Fruit fly (Drosophila melanogaster) whole organism, embryonic: Measurements from ENCODE around the gene Sgt1.

Source experiments
- CG12071 ChIP-seq: fragments of 200-800 bp; sonication (Bioruptor generic); optimal IDR thresholded peaks from 3 replicates; lab custom pipeline; 2018; ENCODE audit warnings: missing biosample characterization, mild to moderate bottlenecking, missing genetic modification characterization
- CG14667 ChIP-seq: fragments of 200-800 bp; sonication (Bioruptor generic); IDR thresholded peaks from 2 replicates; pipeline ENCODE4 v1.3.6; 2022; ENCODE audit warnings: missing biosample characterization, missing genetic modification characterization
- CG17328 ChIP-seq: fragments of 200-800 bp; sonication (Bioruptor generic); IDR thresholded peaks from 2 replicates; pipeline ENCODE4 v1.3.6; 2022; ENCODE audit warnings: missing biosample characterization, missing genetic modification characterization
- CG17385 ChIP-seq: fragments of 200-800 bp; sonication (Bioruptor generic); optimal IDR thresholded peaks from 3 replicates; lab custom pipeline; 2018; ENCODE audit warnings: missing biosample characterization, mild to moderate bottlenecking, missing genetic modification characterization
- CG17568 ChIP-seq: fragments of 200-800 bp; sonication (Bioruptor generic); optimal IDR thresholded peaks from 2 replicates; lab custom pipeline; 2018; ENCODE audit warnings: missing biosample characterization, mild to moderate bottlenecking, missing genetic modification characterization, moderate library complexity
- CG17612 ChIP-seq: fragments of 200-800 bp; sonication (Bioruptor generic); IDR thresholded peaks from 2 replicates; pipeline ENCODE4 v1.3.6; 2022; ENCODE audit warnings: missing biosample characterization, missing genetic modification characterization
- CG18011 ChIP-seq: fragments of 200-800 bp; sonication (Bioruptor generic); optimal IDR thresholded peaks from 2 replicates; lab custom pipeline; 2017; ENCODE audit warnings: missing biosample characterization, missing genetic modification characterization, mild to moderate bottlenecking, moderate library complexity, missing genotype
- CG18764 ChIP-seq: fragments of 200-800 bp; sonication (Bioruptor generic); optimal IDR thresholded peaks from 3 replicates; lab custom pipeline; 2016; ENCODE audit warnings: missing biosample characterization, missing genetic modification characterization
- CG2678 ChIP-seq: fragments of 200-800 bp; sonication (Bioruptor generic); optimal IDR thresholded peaks from 3 replicates; lab custom pipeline; 2019; ENCODE audit warnings: missing biosample characterization, mild to moderate bottlenecking, missing genetic modification characterization, moderate library complexity
- CG2889 ChIP-seq: fragments of 200-800 bp; sonication (Bioruptor generic); IDR thresholded peaks from 3 replicates; pipeline ENCODE4 v1.3.6; 2022; ENCODE audit warnings: missing biosample characterization, missing genetic modification characterization
- CG30020 ChIP-seq: fragments of 200-800 bp; optimal IDR thresholded peaks from 2 replicates; lab custom pipeline; 2019; ENCODE audit warnings: missing biosample characterization, mild to moderate bottlenecking, missing genetic modification characterization, moderate library complexity
- CG3281 ChIP-seq: fragments of 200-800 bp; sonication (Bioruptor generic); optimal IDR thresholded peaks from 3 replicates; lab custom pipeline; 2017; ENCODE audit warnings: missing biosample characterization, mild to moderate bottlenecking, missing genetic modification characterization
- CG4404 ChIP-seq: fragments of 200-800 bp; sonication (Bioruptor generic); IDR thresholded peaks from 2 replicates; pipeline ENCODE4 v1.3.6; 2022; ENCODE audit warnings: missing biosample characterization, missing genetic modification characterization
- CG7786 ChIP-seq: fragments of 200-800 bp; sonication (Bioruptor generic); optimal IDR thresholded peaks from 2 replicates; lab custom pipeline; 2016; ENCODE audit warnings: missing biosample characterization, missing genetic modification characterization
- CG7839 ChIP-seq: fragments of 200-800 bp; sonication (Bioruptor generic); optimal IDR thresholded peaks from 3 replicates; lab custom pipeline; 2018; ENCODE audit warnings: missing biosample characterization, mild to moderate bottlenecking, missing genetic modification characterization, moderate library complexity
- CG8089 ChIP-seq: fragments of 200-800 bp; sonication (Bioruptor generic); optimal IDR thresholded peaks from 3 replicates; lab custom pipeline; 2016; ENCODE audit warnings: missing biosample characterization, missing genetic modification characterization
- CG8281 ChIP-seq: fragments of 200-800 bp; sonication (Bioruptor generic); optimal IDR thresholded peaks from 2 replicates; lab custom pipeline; 2018; ENCODE audit warnings: missing biosample characterization, mild to moderate bottlenecking, missing genetic modification characterization, moderate library complexity
- CG8765 ChIP-seq: fragments of 200-800 bp; sonication (Bioruptor generic); IDR thresholded peaks from 2 replicates; pipeline ENCODE4 v1.3.6; 2022; ENCODE audit warnings: missing biosample characterization, missing genetic modification characterization
- CG9797 ChIP-seq: fragments of 200-800 bp; sonication (Bioruptor generic); optimal IDR thresholded peaks from 3 replicates; lab custom pipeline; 2018; ENCODE audit warnings: missing biosample characterization, mild to moderate bottlenecking, missing genetic modification characterization
- CHES-1-like ChIP-seq: fragments of 200-800 bp; sonication (Bioruptor generic); optimal IDR thresholded peaks from 2 replicates; lab custom pipeline; 2016; ENCODE audit warnings: missing biosample characterization, missing genetic modification characterization
- Camta ChIP-seq: fragments of 200-800 bp; sonication (Bioruptor generic); optimal IDR thresholded peaks from 2 replicates; lab custom pipeline; 2016; ENCODE audit warnings: missing biosample characterization, missing genetic modification characterization
- Deaf1 ChIP-seq: fragments of 200-800 bp; optimal IDR thresholded peaks from 3 replicates; lab custom pipeline; 2019; ENCODE audit warnings: missing biosample characterization, mild to moderate bottlenecking, missing genetic modification characterization, moderate library complexity
- ERR ChIP-seq: fragments of 200-800 bp; sonication (Bioruptor generic); optimal IDR thresholded peaks from 2 replicates; lab custom pipeline; 2016; ENCODE audit warnings: missing biosample characterization, missing genetic modification characterization
- Ets65A ChIP-seq: fragments of 200-800 bp; sonication (Bioruptor generic); peaks from one replicate; lab custom pipeline; 2016; ENCODE audit warnings: missing biosample characterization, missing genetic modification characterization
- Ets97D ChIP-seq: fragments of 200-800 bp; sonication (Bioruptor generic); optimal IDR thresholded peaks from 3 replicates; lab custom pipeline; 2016; ENCODE audit warnings: missing biosample characterization, missing genetic modification characterization
- Fer3 ChIP-seq: fragments of 200-800 bp; sonication (Bioruptor generic); optimal IDR thresholded peaks from 2 replicates; lab custom pipeline; 2018; ENCODE audit warnings: missing biosample characterization, mild to moderate bottlenecking, missing genetic modification characterization, moderate library complexity
- Gsc ChIP-seq: fragments of 200-800 bp; sonication (Bioruptor generic); IDR thresholded peaks from 2 replicates; pipeline ENCODE4 v1.3.6; 2022; ENCODE audit warnings: missing biosample characterization, missing genetic modification characterization
- HHEX ChIP-seq: fragments of 200-800 bp; sonication (Bioruptor generic); optimal IDR thresholded peaks from 3 replicates; lab custom pipeline; 2017; ENCODE audit warnings: missing biosample characterization, mild to moderate bottlenecking, missing genetic modification characterization, missing genetic modification reagents
- Hand ChIP-seq: fragments of 200-800 bp; sonication (Bioruptor generic); optimal IDR thresholded peaks from 2 replicates; lab custom pipeline; 2017; ENCODE audit warnings: mild to moderate bottlenecking, missing biosample characterization, missing genetic modification reagents, missing genetic modification characterization
- Hey ChIP-seq: fragments of 200-800 bp; sonication (Bioruptor generic); optimal IDR thresholded peaks from 3 replicates; lab custom pipeline; 2018; ENCODE audit warnings: missing biosample characterization, mild to moderate bottlenecking, missing genetic modification characterization
- Jarid2 ChIP-seq: fragments of 200-800 bp; sonication (Bioruptor generic); optimal IDR thresholded peaks from 3 replicates; lab custom pipeline; 2017; ENCODE audit warnings: mild to moderate bottlenecking, missing biosample characterization, missing genetic modification reagents, missing genetic modification characterization
- NC2α ChIP-seq: fragments of 200-800 bp; sonication (Bioruptor generic); optimal IDR thresholded peaks from 2 replicates; lab custom pipeline; 2016; ENCODE audit warnings: missing biosample characterization, missing genetic modification characterization
- PHDP ChIP-seq: fragments of 200-800 bp; sonication (Bioruptor generic); optimal IDR thresholded peaks from 3 replicates; lab custom pipeline; 2018; ENCODE audit warnings: missing biosample characterization, mild to moderate bottlenecking, missing genetic modification characterization, moderate library complexity
- Sox100B ChIP-seq: fragments of 200-800 bp; sonication (Bioruptor generic); optimal IDR thresholded peaks from 3 replicates; lab custom pipeline; 2018; ENCODE audit warnings: missing biosample characterization, mild to moderate bottlenecking, missing genetic modification characterization
- br ChIP-seq: fragments of >200 bp; optimal IDR thresholded peaks from 2 replicates; lab custom pipeline; 2017
- cad ChIP-seq: fragments of >200 bp; optimal IDR thresholded peaks from 2 replicates; lab custom pipeline; 2017; ENCODE audit warnings: missing biosample characterization, missing genetic modification characterization
- cas ChIP-seq: fragments of 200-800 bp; sonication (Bioruptor generic); IDR thresholded peaks from 2 replicates; pipeline ENCODE4 v1.3.6; 2022; ENCODE audit warnings: missing biosample characterization, missing genetic modification characterization
- danr ChIP-seq: fragments of 200-800 bp; sonication (Bioruptor generic); IDR thresholded peaks from 2 replicates; pipeline ENCODE4 v1.3.6; 2022; ENCODE audit warnings: missing biosample characterization, missing genetic modification characterization
- fd96Cb ChIP-seq: fragments of 200-800 bp; sonication (Bioruptor generic); optimal IDR thresholded peaks from 2 replicates; lab custom pipeline; 2018; ENCODE audit warnings: missing biosample characterization, mild to moderate bottlenecking, missing genetic modification characterization, moderate library complexity
- ftz-f1 ChIP-seq: fragments of 200-800 bp; sonication (Bioruptor generic); optimal IDR thresholded peaks from 2 replicates; lab custom pipeline; 2016; ENCODE audit warnings: missing biosample characterization, missing genetic modification characterization
- gce ChIP-seq: fragments of 200-800 bp; sonication (Bioruptor generic); IDR thresholded peaks from 3 replicates; pipeline ENCODE4 v1.3.6; 2022; ENCODE audit warnings: missing biosample characterization, missing genetic modification characterization
- gsb ChIP-seq: fragments of 200-800 bp; sonication (Bioruptor generic); IDR thresholded peaks from 2 replicates; pipeline ENCODE4 v1.3.6; 2022; ENCODE audit warnings: missing biosample characterization, missing genetic modification characterization
- inv ChIP-seq: fragments of 200-800 bp; sonication (Bioruptor generic); IDR thresholded peaks from 2 replicates; pipeline ENCODE4 v1.3.6; 2022; ENCODE audit warnings: missing biosample characterization, missing genetic modification characterization; ENCODE audit not compliant: partially characterized antibody
- nmo ChIP-seq: fragments of 200-800 bp; sonication (Bioruptor generic); optimal IDR thresholded peaks from 2 replicates; lab custom pipeline; 2018; ENCODE audit warnings: missing biosample characterization, mild to moderate bottlenecking, missing genetic modification characterization, moderate library complexity
- otp ChIP-seq: fragments of 200-800 bp; sonication (Bioruptor generic); IDR thresholded peaks from 3 replicates; pipeline ENCODE4, ENCODE4 v1.3.6; 2022; ENCODE audit warnings: missing biosample characterization, missing genetic modification characterization
- p53 ChIP-seq: fragments of 200-800 bp; sonication (Bioruptor generic); optimal IDR thresholded peaks from 2 replicates; lab custom pipeline; 2016; ENCODE audit warnings: missing biosample characterization, missing genetic modification characterization
- pfk ChIP-seq: fragments of 200-800 bp; sonication (Bioruptor generic); optimal IDR thresholded peaks from 2 replicates; lab custom pipeline; 2018; ENCODE audit warnings: missing biosample characterization, mild to moderate bottlenecking, missing genetic modification characterization, moderate library complexity
- ro ChIP-seq: fragments of 200-800 bp; sonication (Bioruptor generic); IDR thresholded peaks from 2 replicates; pipeline ENCODE4 v1.3.6; 2022; ENCODE audit warnings: missing biosample characterization, missing genetic modification characterization
- wdn ChIP-seq: fragments of 200-800 bp; sonication (Bioruptor generic); IDR thresholded peaks from 2 replicates; pipeline ENCODE4 v1.3.6; 2022; ENCODE audit warnings: missing biosample characterization, missing genetic modification characterization
- wek ChIP-seq: fragments of 200-800 bp; sonication (Bioruptor generic); optimal IDR thresholded peaks from 3 replicates; lab custom pipeline; 2018; ENCODE audit warnings: missing biosample characterization, mild to moderate bottlenecking, missing genetic modification characterization, moderate library complexity

The Sgt1 gene

dm6 chr3R:8333768-8334470 is 28.8 kb upstream of the Sgt1 start, which contains the start of gene Poxm (continued):
- peak; percentile 23 for TF ChIP-seq CG9797 (GFP tag; lab: Kevin White, UChicago)
- peak; percentile 86 for TF ChIP-seq Gsc (GFP tag; lab: Robert Waterston, UW)
- TF ChIP-seq NC2α (GFP tag; lab: Kevin White, UChicago), result no peak
- no peak; the same call in 1 of the 2 replicates for TF ChIP-seq CG17612 (GFP tag; lab: Robert Waterston, UW)
- TF ChIP-seq Ets97D, result peak; percentile 33
- TF ChIP-seq gsb (GFP tag; lab: Robert Waterston, UW), result peak; percentile 68; the same call in 1 of the 2 replicates
- TF ChIP-seq CHES-1-like (GFP tag; lab: Kevin White, UChicago), result no peak
- no peak for TF ChIP-seq p53
- TF ChIP-seq PHDP (tag; lab: Kevin White, UChicago), result peak; percentile 85
- peak; percentile 95 for TF ChIP-seq fd96Cb (tag; lab: Kevin White, UChicago)
- peak; percentile 96 for TF ChIP-seq CG4404 (GFP tag; lab: Robert Waterston, UW)
- TF ChIP-seq gce (GFP tag; lab: Robert Waterston, UW), result peak; percentile 72; the same call in 2 of the 3 replicates
- TF ChIP-seq CG30020 (tag; lab: Kevin White, UChicago), result peak; percentile 78
- TF ChIP-seq CG8765, result peak; percentile 82
- TF ChIP-seq CG17385 (GFP tag; lab: Kevin White, UChicago), result peak; percentile 82
- TF ChIP-seq Hey, result no peak
- TF ChIP-seq wdn (GFP tag; lab: Robert Waterston, UW), result peak; percentile 47; the same call in 1 of the 2 replicates
- TF ChIP-seq Sox100B (GFP tag; lab: Kevin White, UChicago), result peak; percentile 96
- peak; percentile 80 for TF ChIP-seq Fer3 (tag; lab: Kevin White, UChicago)
- peak; percentile 41; the same call in 1 of the 2 replicates for TF ChIP-seq inv (GFP tag; lab: Robert Waterston, UW)
- no peak for TF ChIP-seq pfk
- TF ChIP-seq CG2678 (tag; lab: Kevin White, UChicago), result peak; percentile 96
- TF ChIP-seq nmo (GFP tag; lab: Kevin White, UChicago), result peak; percentile 98
- TF ChIP-seq CG2889 (GFP tag; lab: Robert Waterston, UW), result 0 out of 3 replicates have a peak, but pooled peaks have one; percentile 51
- no peak for TF ChIP-seq Hand
- no peak for TF ChIP-seq CG3281
- peak; percentile 73 for TF ChIP-seq CG18764 (GFP tag; lab: Kevin White, UChicago)
- TF ChIP-seq ftz-f1 (GFP tag; lab: Kevin White, UChicago), result no peak
- no peak for TF ChIP-seq ERR (GFP tag; lab: Kevin White, UChicago)
- TF ChIP-seq danr, result peak; percentile 86
- TF ChIP-seq CG8089 (GFP tag; lab: Kevin White, UChicago), result peak; percentile 32
- TF ChIP-seq Jarid2 (GFP tag; lab: Kevin White, UChicago), result peak; percentile 56
- no peak for TF ChIP-seq wek (GFP tag; lab: Kevin White, UChicago)
- peak; percentile 56 for TF ChIP-seq Deaf1 (tag; lab: Kevin White, UChicago)
- peak; percentile 86 for TF ChIP-seq ro (GFP tag; lab: Robert Waterston, UW)
- peak; percentile 66 for TF ChIP-seq Camta (GFP tag; lab: Kevin White, UChicago)
- TF ChIP-seq CG18011 (GFP tag; lab: Kevin White, UChicago), result no peak
- peak; percentile 74 for TF ChIP-seq CG17328
- no peak for TF ChIP-seq otp
- peak; percentile 23 for TF ChIP-seq CG12071 (GFP tag; lab: Kevin White, UChicago)
- peak; percentile 98 for TF ChIP-seq Ets65A (GFP tag; lab: Kevin White, UChicago)
- TF ChIP-seq cad (GFP tag; lab: Kevin White, UChicago), result no peak
- peak; percentile 64; the same call in 1 of the 2 replicates for TF ChIP-seq cas
- TF ChIP-seq CG17568 (GFP tag; lab: Kevin White, UChicago), result peak; percentile 56
- TF ChIP-seq CG14667, result peak; percentile 90; the same call in 1 of the 2 replicates
- peak; percentile 89 for TF ChIP-seq HHEX (GFP tag; lab: Kevin White, UChicago)
- TF ChIP-seq br (lab: Kevin White, UChicago), result no peak
- peak; percentile 97 for TF ChIP-seq CG7839 (tag; lab: Kevin White, UChicago)
- peak; percentile 26 for TF ChIP-seq CG7786
- TF ChIP-seq CG8281 (tag; lab: Kevin White, UChicago), result peak; percentile 75
